Worm (Caenorhabditis elegans) whole organism, L2 larva: ENCODE data around the gene ogdh-1.

Source experiments
- nhr-21 ChIP-seq: fragments of 150-350 bp; optimal IDR thresholded peaks from 2 replicates; lab custom pipeline; 2014; ENCODE audit warnings: missing biosample characterization, missing genetic modification characterization
- sma-3 ChIP-seq: sonication (generic microtip); optimal IDR thresholded peaks from 2 replicates; lab custom pipeline; 2016; ENCODE audit warnings: missing genetic modification reagents, missing genetic modification characterization, missing compliant biosample characterization

- peak; percentile 65 for TF ChIP-seq nhr-21 (tag; lab: Kevin White, UChicago)
- TF ChIP-seq sma-3 (GFP tag; lab: Kevin White, UChicago), result peak; percentile 86
Observed at ce11 chrIV:4725478-4725920, 21.7 kb upstream of the ogdh-1 start.
